Worm (Caenorhabditis elegans): Measurements from ENCODE around the gene D1086.6.

DNA sequence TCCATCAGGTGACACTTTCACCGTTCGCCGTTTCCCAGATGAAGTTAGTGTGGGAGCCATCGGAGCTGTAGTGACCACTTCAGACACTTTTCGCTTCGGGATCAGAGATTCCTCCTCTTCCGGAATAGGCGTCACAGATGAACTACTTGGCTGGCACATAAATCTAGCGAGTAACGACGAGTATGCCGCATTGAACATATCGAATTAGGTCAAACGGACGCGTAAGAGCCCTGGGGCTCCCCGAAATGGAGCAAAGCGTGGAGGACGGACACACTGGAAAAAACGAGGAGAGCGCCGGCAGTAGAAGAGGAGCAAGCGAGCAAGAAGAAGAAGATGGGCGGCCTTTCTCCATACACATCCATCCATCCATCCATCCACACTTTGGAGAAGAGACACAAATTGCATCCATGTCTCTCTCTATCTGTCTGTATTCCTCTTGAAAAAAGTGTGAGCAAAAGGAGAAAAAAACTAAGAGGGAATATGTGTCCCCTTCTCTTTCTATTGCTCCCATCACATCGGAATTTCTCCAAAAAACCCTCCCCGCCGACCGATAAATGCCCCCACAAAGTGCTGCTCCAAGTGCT is 46.8 kb downstream of the D1086.6 start:
- TF ChIP-seq zag-1 (tag; optimal IDR thresholded peaks at IDR 0.05) = no peak
- no peak for TF ChIP-seq unc-62 (GFP tag; optimal IDR thresholded peaks at IDR 0.05)
- TF ChIP-seq pqm-1 (tag; optimal IDR thresholded peaks at IDR 0.05) = no peak
- no peak for TF ChIP-seq alr-1 (tag; optimal IDR thresholded peaks at IDR 0.05; ENCODE audit: borderline replicate concordance)
- no peak for TF ChIP-seq hlh-17 (GFP tag; optimal IDR thresholded peaks at IDR 0.05; ENCODE audit: borderline replicate concordance)
- TF ChIP-seq pax-3 (tag; optimal IDR thresholded peaks at IDR 0.05) = no peak
- no peak for TF ChIP-seq isw-1 (GFP tag; IDR thresholded peaks at IDR 0.05)
- no peak for TF ChIP-seq lin-39 (tag; optimal IDR thresholded peaks at IDR 0.05)
- no peak for TF ChIP-seq ama-1 (optimal IDR thresholded peaks at IDR 0.05)
- TF ChIP-seq snpc-4 (tag; optimal IDR thresholded peaks at IDR 0.05) = no peak
- TF ChIP-seq ztf-11 (tag; optimal IDR thresholded peaks at IDR 0.05) = no peak
